Worm (Caenorhabditis elegans) whole organism, L1 larva: ENCODE data around the gene oac-46.

Experiments used
- ets-5 ChIP-seq: fragments of 200-800 bp; sonication (Bioruptor generic); IDR thresholded peaks from 2 replicates; pipeline ENCODE4 v1.3.6; 2022; ENCODE audit warnings: missing genetic modification characterization, missing compliant biosample characterization
- fos-1 ChIP-seq: fragments of 150-350 bp; optimal IDR thresholded peaks from 2 replicates; lab custom pipeline; 2014; ENCODE audit warnings: missing biosample characterization, missing genetic modification characterization
- mdl-1 ChIP-seq, 2 experiments: fragments of 150-350 bp; optimal IDR thresholded peaks; 2 replicates each; lab custom pipeline; 2014 to 2017; ENCODE audit warnings: missing biosample characterization in 2 of 2, missing genetic modification characterization in 2 of 2, inconsistent platforms in 1 of 2
- nhr-11 ChIP-seq: fragments of 150-350 bp; optimal IDR thresholded peaks from 2 replicates; lab custom pipeline; 2014; ENCODE audit warnings: missing biosample characterization, missing genetic modification characterization
- nhr-76 ChIP-seq: sonication (generic microtip); optimal IDR thresholded peaks from 2 replicates; lab custom pipeline; 2017; ENCODE audit warnings: missing biosample characterization, missing genetic modification characterization
- nhr-77 ChIP-seq: fragments of 150-350 bp; optimal IDR thresholded peaks from 2 replicates; lab custom pipeline; 2014; ENCODE audit warnings: missing biosample characterization, missing genetic modification characterization
- unc-130 ChIP-seq: fragments of 150-350 bp; optimal IDR thresholded peaks from 2 replicates; lab custom pipeline; 2017; ENCODE audit warnings: missing biosample characterization, missing genetic modification characterization, inconsistent platforms

- TF ChIP-seq fos-1 (tag; lab: Kevin White, UChicago) = no peak
- no peak for TF ChIP-seq nhr-76 (tag; lab: Kevin White, UChicago)
- TF ChIP-seq nhr-77 (tag; lab: Kevin White, UChicago) = no peak
- no peak for TF ChIP-seq nhr-11
- no peak for TF ChIP-seq ets-5 (GFP tag; lab: Robert Waterston, UW)
- TF ChIP-seq unc-130 (tag; lab: Kevin White, UChicago) = no peak
- no peak for TF ChIP-seq mdl-1 (tag; optimal IDR thresholded peaks at IDR 0.05; lab: Kevin White, UChicago)
Measured at ce11 chrII:8897244-8897643, 45.3 kb upstream of the oac-46 start.
